Fruit fly (Drosophila melanogaster) whole organism, prepupa: ENCODE results near the gene DENR.

Source experiments
- Blimp-1 ChIP-seq: fragments of 200-800 bp; sonication (Bioruptor generic); optimal IDR thresholded peaks from 3 replicates; lab custom pipeline; 2017; ENCODE audit warnings: missing biosample characterization, missing genetic modification characterization, mild to moderate bottlenecking, moderate library complexity, missing genetic modification reagents
- CG10669 ChIP-seq: fragments of 200-800 bp; sonication (Bioruptor generic); optimal IDR thresholded peaks from 3 replicates; lab custom pipeline; 2018; ENCODE audit warnings: missing biosample characterization, mild to moderate bottlenecking, missing genetic modification characterization, moderate library complexity
- CG11762 ChIP-seq: fragments of 200-800 bp; sonication (Bioruptor generic); optimal IDR thresholded peaks from 3 replicates; lab custom pipeline; 2016; ENCODE audit warnings: missing biosample characterization, missing genetic modification characterization; ENCODE audit not compliant: insufficient read depth
- CG11902 ChIP-seq: fragments of 200-800 bp; sonication (Bioruptor generic); optimal IDR thresholded peaks from 3 replicates; lab custom pipeline; 2016; ENCODE audit warnings: missing biosample characterization, missing genetic modification characterization
- CG15336 ChIP-seq: fragments of 200-800 bp; sonication (Bioruptor generic); IDR thresholded peaks from 2 replicates; pipeline ENCODE4 v1.3.6; 2022; ENCODE audit warnings: missing biosample characterization, missing genetic modification characterization
- CG1621 ChIP-seq: fragments of 200-800 bp; sonication (Bioruptor generic); optimal IDR thresholded peaks from 3 replicates; lab custom pipeline; 2018; ENCODE audit warnings: missing biosample characterization, mild to moderate bottlenecking, missing genetic modification characterization
- CG31627 ChIP-seq: fragments of 200-800 bp; sonication (Bioruptor generic); optimal IDR thresholded peaks from 3 replicates; lab custom pipeline; 2016; ENCODE audit warnings: missing biosample characterization, missing genetic modification characterization
- CG32006 ChIP-seq: fragments of 200-800 bp; sonication (Bioruptor generic); optimal IDR thresholded peaks from 3 replicates; lab custom pipeline; 2017; ENCODE audit warnings: missing biosample characterization, mild to moderate bottlenecking, missing genetic modification characterization
- CG34406 ChIP-seq: fragments of 200-800 bp; sonication (Bioruptor generic); optimal IDR thresholded peaks from 3 replicates; lab custom pipeline; 2016; ENCODE audit warnings: missing biosample characterization, missing genetic modification characterization
- CG6163 ChIP-seq: fragments of 200-800 bp; sonication (Bioruptor generic); IDR thresholded peaks from 3 replicates; pipeline ENCODE4 v1.3.6; 2022; ENCODE audit warnings: missing biosample characterization, missing genetic modification characterization
- CG6276 ChIP-seq: fragments of 200-800 bp; sonication (Bioruptor generic); optimal IDR thresholded peaks from 2 replicates; lab custom pipeline; 2017; ENCODE audit warnings: missing biosample characterization, mild to moderate bottlenecking, missing genetic modification characterization
- CG6792 ChIP-seq: fragments of 200-800 bp; sonication (Bioruptor generic); optimal IDR thresholded peaks from 3 replicates; lab custom pipeline; 2016; ENCODE audit warnings: missing biosample characterization, missing genetic modification characterization
- CG6808 ChIP-seq: fragments of 200-800 bp; sonication (Bioruptor generic); optimal IDR thresholded peaks from 3 replicates; lab custom pipeline; 2017; ENCODE audit warnings: missing biosample characterization, missing genetic modification characterization, mild to moderate bottlenecking, moderate library complexity, missing genetic modification reagents
- CG8119 ChIP-seq: fragments of 200-800 bp; sonication (Bioruptor generic); IDR thresholded peaks from 3 replicates; pipeline ENCODE4 v1.3.6; 2022; ENCODE audit warnings: missing biosample characterization, missing genetic modification characterization
- CG8319 ChIP-seq: fragments of 200-800 bp; sonication (Bioruptor generic); optimal IDR thresholded peaks from 3 replicates; lab custom pipeline; 2016; ENCODE audit warnings: missing biosample characterization, missing genetic modification characterization
- CG9139 ChIP-seq: fragments of 200-800 bp; sonication (Bioruptor generic); optimal IDR thresholded peaks from 3 replicates; lab custom pipeline; 2017; ENCODE audit warnings: missing biosample characterization, mild to moderate bottlenecking, missing genetic modification characterization
- Eip75B ChIP-seq: fragments of 200-800 bp; sonication (Bioruptor generic); optimal IDR thresholded peaks from 3 replicates; lab custom pipeline; 2016; ENCODE audit warnings: missing biosample characterization, missing genetic modification characterization
- Eip78C ChIP-seq: fragments of 200-800 bp; sonication (Bioruptor generic); peaks from one replicate; lab custom pipeline; 2016; ENCODE audit warnings: missing biosample characterization, missing genetic modification characterization
- Eip93F ChIP-seq: fragments of 200-800 bp; sonication (Bioruptor generic); optimal IDR thresholded peaks from 2 replicates; lab custom pipeline; 2016; ENCODE audit warnings: missing biosample characterization, mild to moderate bottlenecking, missing genetic modification characterization
- Ets96B ChIP-seq: fragments of 200-800 bp; optimal IDR thresholded peaks from 2 replicates; lab custom pipeline; 2019; ENCODE audit warnings: missing biosample characterization, mild to moderate bottlenecking, missing genetic modification characterization, moderate library complexity
- Gug ChIP-seq: fragments of 200-800 bp; sonication (Bioruptor generic); IDR thresholded peaks from 2 replicates; pipeline ENCODE4 v1.3.6; 2022; ENCODE audit warnings: missing biosample characterization, missing genetic modification characterization
- Hr39 ChIP-seq: fragments of 200-800 bp; sonication (Bioruptor generic); optimal IDR thresholded peaks from 2 replicates; lab custom pipeline; 2016; ENCODE audit warnings: missing biosample characterization, missing genetic modification characterization
- Lpt ChIP-seq: fragments of 200-800 bp; sonication (Bioruptor generic); optimal IDR thresholded peaks from 3 replicates; lab custom pipeline; 2016; ENCODE audit warnings: missing biosample characterization, missing genetic modification characterization
- Met ChIP-seq: fragments of 200-800 bp; sonication (Bioruptor generic); optimal IDR thresholded peaks from 3 replicates; lab custom pipeline; 2016; ENCODE audit warnings: missing biosample characterization, missing genetic modification characterization
- OdsH ChIP-seq: fragments of 200-800 bp; sonication (Bioruptor generic); optimal IDR thresholded peaks from 3 replicates; lab custom pipeline; 2016; ENCODE audit warnings: missing biosample characterization, missing genetic modification characterization
- Smox ChIP-seq: fragments of 200-800 bp; sonication (Bioruptor generic); optimal IDR thresholded peaks from 3 replicates; lab custom pipeline; 2016; ENCODE audit warnings: missing biosample characterization, missing genetic modification characterization
- Sox15 ChIP-seq: fragments of 200-800 bp; sonication (Bioruptor generic); optimal IDR thresholded peaks from 3 replicates; lab custom pipeline; 2016; ENCODE audit warnings: missing biosample characterization, missing genetic modification characterization
- achi ChIP-seq: fragments of 200-800 bp; sonication (Bioruptor generic); optimal IDR thresholded peaks from 3 replicates; lab custom pipeline; 2016; ENCODE audit warnings: missing biosample characterization, missing genetic modification characterization
- cyc ChIP-seq: fragments of 200-800 bp; sonication (Bioruptor generic); optimal IDR thresholded peaks from 3 replicates; lab custom pipeline; 2016; ENCODE audit warnings: missing biosample characterization, missing genetic modification characterization
- dsx ChIP-seq: fragments of 200-800 bp; optimal IDR thresholded peaks from 3 replicates; lab custom pipeline; 2019; ENCODE audit warnings: missing biosample characterization, mild to moderate bottlenecking, missing genetic modification characterization, moderate library complexity; ENCODE audit not compliant: poor library complexity, severe bottlenecking
- eg ChIP-seq: fragments of 200-800 bp; sonication (Bioruptor generic); IDR thresholded peaks from 3 replicates; pipeline ENCODE4 v1.3.6; 2022; ENCODE audit warnings: missing biosample characterization, missing genetic modification characterization
- esn ChIP-seq: fragments of 200-800 bp; sonication (Bioruptor generic); optimal IDR thresholded peaks from 2 replicates; lab custom pipeline; 2016; ENCODE audit warnings: missing biosample characterization, mild to moderate bottlenecking, missing genetic modification characterization, moderate library complexity
- fkh ChIP-seq: fragments of 200-800 bp; sonication (Bioruptor generic); optimal IDR thresholded peaks from 3 replicates; lab custom pipeline; 2017; ENCODE audit warnings: missing biosample characterization, mild to moderate bottlenecking, missing genetic modification characterization, moderate library complexity
- lz ChIP-seq: fragments of 200-800 bp; sonication (Bioruptor generic); optimal IDR thresholded peaks from 3 replicates; lab custom pipeline; 2016; ENCODE audit warnings: missing biosample characterization, missing genetic modification characterization
- salr ChIP-seq, 2 experiments: fragments of 200-800 bp; sonication (Bioruptor generic); optimal IDR thresholded peaks; 3 replicates each; lab custom pipeline; 2016 to 2018; ENCODE audit warnings: missing biosample characterization in 2 of 2, missing genetic modification characterization in 2 of 2, mild to moderate bottlenecking in 1 of 2
- spab ChIP-seq: fragments of 200-800 bp; sonication (Bioruptor generic); optimal IDR thresholded peaks from 2 replicates; lab custom pipeline; 2017; ENCODE audit warnings: missing biosample characterization, mild to moderate bottlenecking, missing genetic modification characterization, missing genetic modification reagents
- ss ChIP-seq, 2 experiments: fragments of 200-800 bp; sonication (Bioruptor generic); optimal IDR thresholded peaks; 2 replicates in 1 of 2; 3 replicates in 1 of 2; lab custom pipeline; 2017 to 2018; ENCODE audit warnings: mild to moderate bottlenecking in 2 of 2, missing biosample characterization in 2 of 2, missing genetic modification characterization in 2 of 2, moderate library complexity in 1 of 2
- svp ChIP-seq: fragments of 200-800 bp; sonication (Bioruptor generic); peaks from one replicate; lab custom pipeline; 2016; ENCODE audit warnings: missing biosample characterization, missing genetic modification characterization
- topi ChIP-seq: fragments of 200-800 bp; sonication (Bioruptor generic); optimal IDR thresholded peaks from 3 replicates; lab custom pipeline; 2016; ENCODE audit warnings: missing biosample characterization, missing genetic modification characterization
- vri ChIP-seq: fragments of 200-800 bp; sonication (Bioruptor generic); optimal IDR thresholded peaks from 3 replicates; lab custom pipeline; 2016; ENCODE audit warnings: missing biosample characterization, mild to moderate bottlenecking, missing genetic modification characterization

The DENR gene

DNA sequence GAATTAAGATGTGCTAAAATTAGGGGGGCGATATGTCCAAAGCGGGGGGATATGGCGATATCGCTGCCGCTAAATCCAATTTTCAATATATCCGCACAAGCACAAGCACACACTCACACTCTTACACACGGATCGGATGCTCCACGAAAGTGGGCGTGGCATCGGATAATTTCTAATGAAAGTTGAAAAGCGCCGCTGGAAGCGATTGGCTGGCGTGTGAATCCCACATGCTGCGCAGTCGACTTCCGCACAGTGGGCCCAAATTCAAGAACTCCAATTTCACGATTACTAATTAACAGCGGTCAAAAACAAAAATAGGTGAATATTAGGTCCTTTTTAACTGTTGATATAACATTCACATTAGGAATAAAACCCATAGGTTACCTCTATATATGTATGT is 25.6 kb upstream of the DENR start:
- TF ChIP-seq Ets96B: no peak
- no peak for TF ChIP-seq vri
- TF ChIP-seq, all 60 proteins: peak for 0

DNA sequence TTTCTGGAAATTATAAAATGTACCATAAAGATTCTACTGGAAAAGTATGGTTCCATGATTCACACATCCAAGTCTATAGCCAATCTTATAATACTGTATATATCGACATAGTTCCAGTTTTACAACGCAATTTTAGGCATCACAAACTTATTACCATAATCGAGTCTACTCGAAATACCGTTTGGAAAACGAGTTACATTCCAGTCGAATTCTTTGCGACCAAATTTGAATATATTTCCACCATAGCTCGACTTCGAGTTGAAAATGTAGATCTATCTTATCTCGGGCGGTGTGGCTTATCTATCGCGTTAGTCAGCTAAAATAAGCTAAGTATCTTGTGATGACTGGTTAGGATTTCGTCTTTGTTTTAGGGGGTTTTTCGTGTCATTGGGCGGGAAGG is 23.5 kb upstream of the DENR start:
- TF ChIP-seq CG32006 (no peak), Smox (no peak)

DNA sequence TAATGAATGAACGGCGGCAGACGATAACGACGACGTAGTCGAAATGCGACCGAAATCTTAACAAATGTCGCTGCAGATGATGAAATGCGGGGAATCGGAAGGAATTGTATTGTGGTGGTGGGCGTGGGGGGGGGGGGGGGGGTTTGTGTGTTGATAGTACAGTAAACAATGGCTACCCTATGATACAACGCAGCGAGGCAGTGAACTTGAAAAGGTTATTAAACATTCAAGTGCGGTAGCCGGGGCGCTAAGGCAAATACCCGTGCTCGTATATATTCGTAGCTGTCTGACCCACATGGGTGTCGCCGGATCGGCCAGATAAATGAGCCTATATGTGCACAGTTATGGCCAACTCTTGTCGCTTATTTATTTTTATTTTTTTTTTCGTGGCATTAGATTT is 22.9 kb upstream of the DENR start:
- TF ChIP-seq Met (no peak), Gug (no peak), esn (GFP tag; lab: Kevin White, UChicago) (no peak), spab (no peak), CG6792 (no peak), fkh (peak; percentile 54), CG34406 (GFP tag; lab: Kevin White, UChicago) (no peak), Eip93F (no peak), svp (peak; percentile 41), topi (GFP tag; lab: Kevin White, UChicago) (no peak), Hr39 (no peak), CG6276 (no peak)

DNA sequence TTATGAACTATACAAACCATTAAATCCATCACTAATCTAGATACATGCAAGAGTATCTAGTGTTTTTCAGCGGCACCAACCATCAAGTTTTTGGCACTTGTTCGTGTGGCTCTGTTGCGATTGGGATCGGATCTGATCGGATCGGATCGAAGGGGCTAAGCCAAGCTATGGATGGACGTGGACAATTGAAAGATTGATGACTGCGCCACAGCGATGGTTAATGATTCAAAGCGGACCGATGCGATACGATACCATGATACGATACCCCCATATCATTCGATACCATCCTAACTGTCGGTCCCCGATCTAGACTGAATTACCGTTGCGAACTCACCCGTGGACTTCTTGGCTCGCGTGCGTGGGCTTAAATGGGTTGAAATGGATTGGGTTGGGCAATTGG is 21.3 kb upstream of the DENR start:
- no peak for TF ChIP-seq Gug

DNA sequence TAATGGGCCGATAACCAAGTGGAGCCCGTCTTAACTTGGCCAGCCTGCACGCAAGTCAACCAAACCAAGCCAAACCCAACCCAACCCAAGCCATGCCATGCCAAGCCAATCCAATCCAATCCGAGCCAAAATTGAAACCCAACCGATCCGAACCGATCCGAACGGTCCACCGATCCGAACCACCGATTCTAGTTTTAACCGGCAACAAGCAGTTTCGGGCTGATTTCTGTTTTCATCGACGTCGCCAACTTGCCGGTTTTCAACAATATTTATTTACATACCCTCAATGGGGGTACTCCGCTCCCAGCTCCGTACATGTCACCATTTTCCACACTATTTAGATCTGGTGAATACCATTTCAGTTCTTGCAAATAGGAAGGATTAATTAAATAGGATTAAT is 20.6 kb upstream of the DENR start:
- peak; percentile 9 for TF ChIP-seq fkh
- no peak for TF ChIP-seq CG1621 (tag; lab: Kevin White, UChicago)
- TF ChIP-seq Smox: no peak
- no peak for TF ChIP-seq CG6792
- TF ChIP-seq Eip78C (GFP tag; lab: Kevin White, UChicago): peak; percentile 55

DNA sequence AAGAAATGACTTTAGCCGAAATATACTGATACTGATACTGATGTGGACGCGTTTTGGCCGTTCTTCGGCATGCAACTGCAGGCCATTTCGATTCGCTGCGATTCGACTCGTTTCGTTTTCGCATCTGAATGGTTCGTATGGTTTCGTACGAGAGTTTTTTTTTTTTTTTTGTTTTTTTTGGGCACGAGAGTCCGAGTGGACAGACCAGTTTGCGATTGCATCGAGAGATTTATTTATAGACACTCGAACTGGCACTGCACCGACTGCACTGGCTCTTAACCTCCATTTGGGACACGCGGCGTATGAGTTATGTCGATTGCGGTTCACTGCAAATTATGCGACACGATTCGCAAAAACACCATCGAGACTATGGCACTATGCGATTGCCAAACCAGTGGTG is 19.7 kb upstream of the DENR start:
- TF ChIP-seq Lpt (GFP tag; lab: Kevin White, UChicago) (peak; percentile 2), lz (GFP tag; lab: Kevin White, UChicago) (no peak), Ets96B (peak; percentile 17), salr (GFP tag; optimal IDR thresholded peaks at IDR 0.05; lab: Kevin White, UChicago) (no peak), CG11902 (GFP tag; lab: Kevin White, UChicago) (no peak), CG6163 (GFP tag; lab: Robert Waterston, UW) (peak; percentile 61; the same call in 2 of the 3 replicates), CG6808 (GFP tag; lab: Kevin White, UChicago) (peak; percentile 51), CG9139 (GFP tag; lab: Kevin White, UChicago) (peak; percentile 49), Smox (no peak), Blimp-1 (GFP tag; lab: Kevin White, UChicago) (no peak), CG11762 (no peak), cyc (GFP tag; lab: Kevin White, UChicago) (no peak), CG10669 (GFP tag; lab: Kevin White, UChicago) (peak; percentile 21), spab (peak; percentile 3), eg (peak; percentile 46; the same call in 1 of the 3 replicates), fkh (no peak), OdsH (GFP tag; lab: Kevin White, UChicago) (no peak), dsx (peak; percentile 14), CG15336 (GFP tag; lab: Robert Waterston, UW) (peak; percentile 50; the same call in 1 of the 2 replicates), CG8119 (peak; percentile 48; the same call in 1 of the 3 replicates), CG31627 (GFP tag; lab: Kevin White, UChicago) (no peak), Eip75B (GFP tag; lab: Kevin White, UChicago) (no peak), ss (GFP tag; optimal IDR thresholded peaks at IDR 0.05; lab: Kevin White, UChicago) (peak; percentile 64 to 71), Eip78C (GFP tag; lab: Kevin White, UChicago) (peak; percentile 57), CG6792 (no peak), achi (GFP tag; lab: Kevin White, UChicago) (no peak), svp (peak; percentile 85), Sox15 (GFP tag; lab: Kevin White, UChicago) (no peak), CG8319 (GFP tag; lab: Kevin White, UChicago) (no peak), CG6276 (peak; percentile 35), Eip93F (no peak)
